Fruit fly (Drosophila melanogaster) whole organism: Measurements from ENCODE around the gene CG15459.

ENCODE experiments used
- CG8478 ChIP-seq: fragments of >200 bp; optimal IDR thresholded peaks from 2 replicates; lab custom pipeline; 2018; ENCODE audit warnings: inconsistent platforms
- EcR ChIP-seq, 2 experiments: fragments of >200 bp; optimal IDR thresholded peaks; 2 replicates each; lab custom pipeline; 2017; ENCODE audit warnings: missing biosample characterization in 2 of 2, missing genetic modification characterization in 2 of 2, missing genetic modification reagents in 2 of 2

DNA sequence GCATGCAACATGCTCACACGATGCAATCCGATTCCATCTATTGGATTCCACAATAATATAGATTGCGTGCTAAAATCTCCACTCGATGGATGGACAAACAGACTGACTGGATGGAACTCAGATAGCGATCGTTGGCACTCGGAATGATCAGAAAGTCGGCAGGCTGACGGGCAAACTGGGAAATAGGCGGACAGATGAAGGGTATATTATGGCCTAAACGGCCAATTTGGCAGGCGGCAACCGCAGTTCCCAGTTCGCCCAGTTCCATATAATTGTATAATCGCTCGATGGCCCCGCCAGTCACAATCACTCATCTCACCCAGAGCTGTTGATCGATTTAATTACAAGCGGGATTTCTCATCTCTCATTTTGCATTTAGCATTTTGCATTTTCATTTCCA, 5.9 kb upstream of the CG15459 start, which contains the start of gene Obp19d:
- no peak for TF ChIP-seq CG8478
- no peak for TF ChIP-seq EcR (GFP tag; optimal IDR thresholded peaks at IDR 0.05; lab: Kevin White, UChicago)
